Worm (Caenorhabditis elegans) whole organism, L3 larva: Measurements from ENCODE around the gene T05A8.8.

Source experiments
- sea-2 ChIP-seq: fragments of 150-350 bp; sonication (generic microtip); optimal IDR thresholded peaks from 4 replicates; lab custom pipeline; 2014; ENCODE audit warnings: missing biosample characterization, missing genetic modification reagents, missing genetic modification characterization
- zag-1 ChIP-seq: fragments of 150-350 bp; optimal IDR thresholded peaks from 2 replicates; lab custom pipeline; 2014; ENCODE audit warnings: missing biosample characterization, missing genetic modification characterization

DNA sequence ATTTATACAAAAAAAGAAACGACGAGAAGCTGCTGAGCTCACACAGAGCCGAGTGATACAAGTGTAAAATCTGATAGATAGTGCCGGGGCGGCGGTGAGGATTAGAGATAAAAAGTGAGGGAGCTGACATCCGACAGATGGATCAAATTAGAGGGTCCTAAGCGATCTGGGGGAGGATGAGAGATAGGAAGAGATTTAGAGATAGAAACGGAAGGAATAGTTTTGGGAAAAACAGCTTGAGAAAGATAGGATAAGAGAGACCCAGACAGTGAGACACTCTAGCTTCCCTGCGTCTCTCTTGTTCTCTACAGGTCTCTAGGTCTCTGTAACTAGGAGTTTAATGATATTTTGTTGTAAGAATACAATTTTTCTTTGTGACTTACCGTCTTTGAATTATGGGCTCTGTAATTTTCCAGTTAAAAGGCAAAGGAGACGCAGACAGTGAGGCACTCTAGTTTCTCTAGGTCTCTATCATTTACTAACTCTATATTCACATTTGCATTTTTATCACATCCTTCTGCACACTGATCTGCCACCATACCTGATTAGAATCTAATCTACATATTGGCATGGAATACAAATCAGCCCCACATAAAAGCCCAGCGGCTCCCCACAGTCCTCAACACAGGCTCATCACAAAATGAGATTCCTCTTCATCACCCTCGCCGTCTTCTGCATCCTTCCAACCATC lies 49.3 kb upstream of the T05A8.8 start, which contains the start of the genes sup-9 and nspf-1:
- TF ChIP-seq sea-2 (GFP tag; lab: Kevin White, UChicago) (no peak), zag-1 (tag; lab: Kevin White, UChicago) (no peak)
